Fruit fly (Drosophila melanogaster) whole organism, pupa: ENCODE measurements around the gene yem.

Experiments
- CG10348 ChIP-seq: fragments of 200-800 bp; sonication (Bioruptor generic); IDR thresholded peaks from 2 replicates; pipeline ENCODE4 v1.3.6; 2022; ENCODE audit warnings: missing biosample characterization, missing genetic modification characterization
- CG12605 ChIP-seq: fragments of 200-800 bp; sonication (Bioruptor generic); IDR thresholded peaks from 2 replicates; pipeline ENCODE4 v1.3.6; 2022; ENCODE audit warnings: missing biosample characterization, missing genetic modification characterization
- CG13204 ChIP-seq: fragments of 200-800 bp; sonication (Bioruptor generic); optimal IDR thresholded peaks from 2 replicates; lab custom pipeline; 2018; ENCODE audit warnings: missing biosample characterization, mild to moderate bottlenecking, missing genetic modification characterization, moderate library complexity
- CG14655 ChIP-seq: fragments of 200-800 bp; sonication (Bioruptor generic); optimal IDR thresholded peaks from 3 replicates; lab custom pipeline; 2017; ENCODE audit warnings: mild to moderate bottlenecking, missing biosample characterization, missing genetic modification reagents, missing genetic modification characterization
- CG15710 ChIP-seq: fragments of 200-800 bp; sonication (Bioruptor generic); optimal IDR thresholded peaks from 2 replicates; lab custom pipeline; 2018; ENCODE audit warnings: missing biosample characterization, mild to moderate bottlenecking, missing genetic modification characterization, moderate library complexity
- CG17806 ChIP-seq: fragments of 200-800 bp; sonication (Bioruptor generic); optimal IDR thresholded peaks from 2 replicates; lab custom pipeline; 2018; ENCODE audit warnings: missing biosample characterization, mild to moderate bottlenecking, missing genetic modification characterization, moderate library complexity
- CG32121 ChIP-seq: fragments of 200-800 bp; sonication (Bioruptor generic); IDR thresholded peaks from 2 replicates; pipeline ENCODE4 v1.3.6; 2022; ENCODE audit warnings: missing biosample characterization, missing genetic modification characterization
- CG34367 ChIP-seq: fragments of 200-800 bp; sonication (Bioruptor generic); optimal IDR thresholded peaks from 2 replicates; lab custom pipeline; 2018; ENCODE audit warnings: missing biosample characterization, mild to moderate bottlenecking, missing genetic modification characterization
- CG4496 ChIP-seq: fragments of 200-800 bp; sonication (Bioruptor generic); IDR thresholded peaks from 3 replicates; pipeline ENCODE4 v1.3.6; 2022; ENCODE audit warnings: missing biosample characterization, missing genetic modification characterization
- CG8159 ChIP-seq: fragments of 200-800 bp; sonication (Bioruptor generic); optimal IDR thresholded peaks from 3 replicates; lab custom pipeline; 2018; ENCODE audit warnings: missing biosample characterization, mild to moderate bottlenecking, missing genetic modification characterization, moderate library complexity
- CG8301 ChIP-seq: fragments of 200-800 bp; sonication (Bioruptor generic); optimal IDR thresholded peaks from 2 replicates; lab custom pipeline; 2018; ENCODE audit warnings: missing biosample characterization, mild to moderate bottlenecking, missing genetic modification characterization
- CG9948 ChIP-seq: fragments of 200-800 bp; sonication (Bioruptor generic); optimal IDR thresholded peaks from 2 replicates; lab custom pipeline; 2018; ENCODE audit warnings: missing biosample characterization, mild to moderate bottlenecking, missing genetic modification characterization, moderate library complexity
- D1 ChIP-seq: fragments of 200-800 bp; sonication (Bioruptor generic); optimal IDR thresholded peaks from 2 replicates; lab custom pipeline; 2018; ENCODE audit warnings: missing biosample characterization, mild to moderate bottlenecking, missing genetic modification characterization, moderate library complexity
- EcR ChIP-seq: fragments of 200-800 bp; sonication (Bioruptor generic); optimal IDR thresholded peaks from 3 replicates; lab custom pipeline; 2019; ENCODE audit warnings: missing biosample characterization, missing genetic modification characterization, mild to moderate bottlenecking, moderate library complexity, missing genetic modification reagents
- Ets98B ChIP-seq: fragments of 200-800 bp; sonication (Bioruptor generic); IDR thresholded peaks from 2 replicates; pipeline ENCODE4 v1.3.6; 2022; ENCODE audit warnings: missing biosample characterization, missing genetic modification characterization
- Pif1A ChIP-seq: fragments of 200-800 bp; sonication (Bioruptor generic); optimal IDR thresholded peaks from 3 replicates; lab custom pipeline; 2016; ENCODE audit warnings: missing biosample characterization, missing genetic modification characterization
- Pif1B ChIP-seq: fragments of 200-800 bp; sonication (Bioruptor generic); optimal IDR thresholded peaks from 3 replicates; lab custom pipeline; 2016; ENCODE audit warnings: missing biosample characterization, missing genetic modification characterization
- Snoo ChIP-seq: fragments of 200-800 bp; sonication (Bioruptor generic); optimal IDR thresholded peaks from 3 replicates; lab custom pipeline; 2017; ENCODE audit warnings: missing biosample characterization, mild to moderate bottlenecking, missing genetic modification characterization, inconsistent platforms
- fd96Ca ChIP-seq: fragments of 200-800 bp; sonication (Bioruptor generic); IDR thresholded peaks from 3 replicates; pipeline ENCODE4 v1.3.6; 2022; ENCODE audit warnings: missing biosample characterization, missing genetic modification characterization
- gl ChIP-seq: fragments of 200-800 bp; sonication (Bioruptor generic); optimal IDR thresholded peaks from 2 replicates; lab custom pipeline; 2018; ENCODE audit warnings: missing biosample characterization, mild to moderate bottlenecking, missing genetic modification characterization
- rn ChIP-seq: fragments of 200-800 bp; sonication (Bioruptor generic); IDR thresholded peaks from 2 replicates; pipeline ENCODE4 v1.3.6; 2022; ENCODE audit warnings: missing biosample characterization, missing genetic modification characterization

Gene yem

dm6 chr3R:29096009-29096443 is 26.7 kb downstream of the yem start:
- TF ChIP-seq CG9948 (tag; lab: Kevin White, UChicago) (peak; percentile 78), CG34367 (tag; lab: Kevin White, UChicago) (peak; percentile 86), Pif1B (GFP tag; lab: Kevin White, UChicago) (no peak), CG8159 (peak; percentile 87), CG12605 (peak; percentile 34; the same call in 1 of the 2 replicates), fd96Ca (GFP tag; lab: Robert Waterston, UW) (0 out of 3 replicates have a peak, but pooled peaks have one; percentile 39), Pif1A (GFP tag; lab: Kevin White, UChicago) (no peak), CG10348 (GFP tag; lab: Robert Waterston, UW) (no peak), CG8301 (tag; lab: Kevin White, UChicago) (no peak), CG14655 (no peak), rn (0 out of 2 replicates have a peak, but pooled peaks have one; percentile 23), gl (peak; percentile 71), CG17806 (tag; lab: Kevin White, UChicago) (peak; percentile 83), CG4496 (GFP tag; lab: Robert Waterston, UW) (peak; percentile 75), CG13204 (GFP tag; lab: Kevin White, UChicago) (no peak), CG15710 (tag; lab: Kevin White, UChicago) (peak; percentile 90), D1 (tag; lab: Kevin White, UChicago) (no peak), Ets98B (GFP tag; lab: Robert Waterston, UW) (peak; percentile 48), CG32121 (GFP tag; lab: Robert Waterston, UW) (no peak), Snoo (no peak), EcR (GFP tag; lab: Kevin White, UChicago) (no peak)

- TF ChIP-seq CG4496 (GFP tag; lab: Robert Waterston, UW) (peak; percentile 19; the same call in 1 of the 3 replicates), CG13204 (GFP tag; lab: Kevin White, UChicago) (peak; percentile 42), CG9948 (tag; lab: Kevin White, UChicago) (no peak), EcR (GFP tag; lab: Kevin White, UChicago) (peak; percentile 51), CG15710 (tag; lab: Kevin White, UChicago) (no peak), CG14655 (no peak)
Measured at dm6 chr3R:29095525-29095924, 27.2 kb downstream of the yem start.

dm6 chr3R:29094152-29094551 is 28.5 kb downstream of the yem start:
- TF ChIP-seq CG13204 (GFP tag; lab: Kevin White, UChicago) (peak; percentile 17), CG34367 (tag; lab: Kevin White, UChicago) (peak; percentile 70), EcR (GFP tag; lab: Kevin White, UChicago) (no peak), CG4496 (GFP tag; lab: Robert Waterston, UW) (peak; percentile 62; the same call in 1 of the 3 replicates), Pif1B (GFP tag; lab: Kevin White, UChicago) (peak; percentile 32), Ets98B (GFP tag; lab: Robert Waterston, UW) (no peak; the same call in 1 of the 2 replicates), fd96Ca (GFP tag; lab: Robert Waterston, UW) (peak; percentile 79), CG32121 (GFP tag; lab: Robert Waterston, UW) (peak; percentile 27; the same call in 1 of the 2 replicates), Snoo (peak; percentile 8), CG12605 (peak; percentile 48; the same call in 1 of the 2 replicates), CG17806 (tag; lab: Kevin White, UChicago) (peak; percentile 81), CG8301 (tag; lab: Kevin White, UChicago) (peak; percentile 84), gl (peak; percentile 57), Pif1A (GFP tag; lab: Kevin White, UChicago) (peak; percentile 65), CG15710 (tag; lab: Kevin White, UChicago) (peak; percentile 66), CG14655 (peak; percentile 88), CG9948 (tag; lab: Kevin White, UChicago) (peak; percentile 81), rn (no peak), D1 (tag; lab: Kevin White, UChicago) (peak; percentile 27), CG10348 (GFP tag; lab: Robert Waterston, UW) (no peak), CG8159 (peak; percentile 78)

dm6 chr3R:29091609-29092008 is 31.1 kb downstream of the yem start:
- TF ChIP-seq CG8301 (tag; lab: Kevin White, UChicago) (peak; percentile 48), Ets98B (GFP tag; lab: Robert Waterston, UW) (peak; percentile 25; the same call in 1 of the 2 replicates), CG34367 (tag; lab: Kevin White, UChicago) (peak; percentile 58), fd96Ca (GFP tag; lab: Robert Waterston, UW) (peak; percentile 61; the same call in 2 of the 3 replicates), Snoo (peak; percentile 13), EcR (GFP tag; lab: Kevin White, UChicago) (no peak), CG17806 (tag; lab: Kevin White, UChicago) (peak; percentile 76), CG9948 (tag; lab: Kevin White, UChicago) (peak; percentile 77), CG14655 (peak; percentile 60), CG15710 (tag; lab: Kevin White, UChicago) (peak; percentile 58), CG12605 (no peak), CG8159 (peak; percentile 73), CG13204 (GFP tag; lab: Kevin White, UChicago) (no peak), CG32121 (GFP tag; lab: Robert Waterston, UW) (no peak), Pif1B (GFP tag; lab: Kevin White, UChicago) (peak; percentile 15), Pif1A (GFP tag; lab: Kevin White, UChicago) (peak; percentile 59)
- TF ChIP-seq, all 21 proteins: peak for 12

- TF ChIP-seq Ets98B (GFP tag; lab: Robert Waterston, UW) (no peak), Pif1A (GFP tag; lab: Kevin White, UChicago) (no peak), EcR (GFP tag; lab: Kevin White, UChicago) (no peak), CG4496 (GFP tag; lab: Robert Waterston, UW) (peak; percentile 60; the same call in 1 of the 3 replicates), CG8301 (tag; lab: Kevin White, UChicago) (peak; percentile 36), CG12605 (no peak), CG32121 (GFP tag; lab: Robert Waterston, UW) (peak; percentile 33; the same call in 1 of the 2 replicates), rn (no peak), CG17806 (tag; lab: Kevin White, UChicago) (no peak), CG14655 (peak; percentile 57), Pif1B (GFP tag; lab: Kevin White, UChicago) (no peak), gl (no peak)
Measured at dm6 chr3R:29089662-29090007, 33.0 kb downstream of the yem start.
